Worm (Caenorhabditis elegans) whole organism, late embryonic: ENCODE data around the gene btb-14.

ENCODE experiments used
- C08G9.2 ChIP-seq: sonication (generic microtip); optimal IDR thresholded peaks from 2 replicates; lab custom pipeline; 2016; ENCODE audit warnings: mild to moderate bottlenecking, missing genetic modification characterization, moderate library complexity, missing compliant biosample characterization
- F13H6.1 ChIP-seq: sonication (generic microtip); optimal IDR thresholded peaks from 2 replicates; lab custom pipeline; 2016; ENCODE audit warnings: missing genetic modification characterization, missing compliant biosample characterization
- ama-1 ChIP-seq: fragments of 150-350 bp; optimal IDR thresholded peaks from 2 replicates; lab custom pipeline; 2014
- ets-4 ChIP-seq: sonication (generic microtip); optimal IDR thresholded peaks from 2 replicates; lab custom pipeline; 2016; ENCODE audit warnings: missing genetic modification characterization, missing compliant biosample characterization
- eyg-1 ChIP-seq: sonication (generic microtip); optimal IDR thresholded peaks from 2 replicates; lab custom pipeline; 2016; ENCODE audit warnings: missing genotype, missing genetic modification characterization, missing compliant biosample characterization
- odd-2 ChIP-seq: sonication (generic microtip); optimal IDR thresholded peaks from 2 replicates; lab custom pipeline; 2017; ENCODE audit warnings: antibody characterized with exemption, mild to moderate bottlenecking, missing genetic modification characterization, missing compliant biosample characterization
- pha-2 ChIP-seq: sonication (generic microtip); optimal IDR thresholded peaks from 2 replicates; lab custom pipeline; 2017; ENCODE audit warnings: mild to moderate bottlenecking, missing genetic modification characterization, missing compliant biosample characterization

- TF ChIP-seq ets-4 (tag; lab: Kevin White, UChicago), result no peak
- TF ChIP-seq F13H6.1 (tag; lab: Kevin White, UChicago), result no peak
- TF ChIP-seq pha-2, result no peak
- TF ChIP-seq ama-1 (lab: Kevin White, UChicago), result no peak
- no peak for TF ChIP-seq C08G9.2 (tag; lab: Kevin White, UChicago)
- no peak for TF ChIP-seq eyg-1 (tag; lab: Kevin White, UChicago)
- no peak for TF ChIP-seq odd-2 (tag; lab: Kevin White, UChicago)
Observed at ce11 chrII:12386781-12387180, 3.5 kb downstream of the btb-14 start, which contains the start of gene sre-42.
